Worm (Caenorhabditis elegans) whole organism, young adult: ENCODE data around the gene mars-1.

Experiments
- B0261.1 ChIP-seq: sonication (generic microtip); optimal IDR thresholded peaks from 2 replicates; lab custom pipeline; 2016; ENCODE audit warnings: mild to moderate bottlenecking, missing genetic modification characterization, moderate library complexity, missing compliant biosample characterization
- B0336.3 ChIP-seq: fragments of 200-800 bp; sonication (Bioruptor generic); IDR thresholded peaks from 2 replicates; pipeline ENCODE4 v1.3.6; 2022; ENCODE audit warnings: missing genetic modification characterization, missing compliant biosample characterization
- F10E7.11 ChIP-seq: sonication (generic microtip); optimal IDR thresholded peaks from 2 replicates; lab custom pipeline; 2017; ENCODE audit warnings: mild to moderate bottlenecking, missing genetic modification characterization, moderate library complexity, missing compliant biosample characterization
- F33H1.4 ChIP-seq: fragments of 200-800 bp; sonication (Bioruptor generic); IDR thresholded peaks from 2 replicates; pipeline ENCODE4 v1.3.6; 2022; ENCODE audit warnings: missing genetic modification reagents, missing genetic modification characterization, missing compliant biosample characterization
- F57A8.1 ChIP-seq: fragments of 200-800 bp; sonication (Bioruptor generic); optimal IDR thresholded peaks from 2 replicates; lab custom pipeline; 2018; ENCODE audit warnings: mild to moderate bottlenecking, missing genetic modification characterization, moderate library complexity, missing compliant biosample characterization
- F57C9.4 ChIP-seq: sonication (generic microtip); optimal IDR thresholded peaks from 2 replicates; lab custom pipeline; 2017; ENCODE audit warnings: mild to moderate bottlenecking, missing genetic modification characterization, missing compliant biosample characterization
- K11D2.4 ChIP-seq: fragments of 200-800 bp; sonication (Bioruptor generic); IDR thresholded peaks from 2 replicates; pipeline ENCODE4 v1.3.6; 2022; ENCODE audit warnings: missing genetic modification reagents, missing genetic modification characterization, missing compliant biosample characterization
- K12H6.12 ChIP-seq: fragments of 200-800 bp; sonication (Bioruptor generic); optimal IDR thresholded peaks from 2 replicates; lab custom pipeline; 2018; ENCODE audit warnings: mild to moderate bottlenecking, missing genetic modification characterization, missing compliant biosample characterization
- T26A5.8 ChIP-seq: sonication (generic microtip); optimal IDR thresholded peaks from 2 replicates; lab custom pipeline; 2016; ENCODE audit warnings: missing genetic modification characterization, missing compliant biosample characterization
- Y53F4B.3 ChIP-seq: fragments of 200-800 bp; sonication (Bioruptor generic); IDR thresholded peaks from 2 replicates; pipeline ENCODE4 v1.3.6; 2022; ENCODE audit warnings: missing genetic modification reagents, missing genetic modification characterization, missing compliant biosample characterization
- akir-1 ChIP-seq: fragments of 200-800 bp; sonication (Bioruptor generic); optimal IDR thresholded peaks from 2 replicates; lab custom pipeline; 2018; ENCODE audit warnings: mild to moderate bottlenecking, missing genetic modification characterization, moderate library complexity, missing compliant biosample characterization
- ama-1 ChIP-seq, 3 experiments: fragments of 150-350 bp in 1 of 3; sonication (generic microtip) in 2 of 3; optimal IDR thresholded peaks; 2 replicates each; lab custom pipeline; 2014 to 2018; ENCODE audit warnings: missing biosample characterization in 2 of 3, missing genetic modification characterization in 2 of 3, missing genetic modification reagents in 2 of 3
- aptf-2 ChIP-seq: fragments of 200-800 bp; sonication (Bioruptor generic); conservative IDR thresholded peaks from 2 replicates; pipeline ENCODE4 v1.3.6; 2022; ENCODE audit warnings: missing genetic modification reagents, missing genetic modification characterization, missing compliant biosample characterization
- attf-6 ChIP-seq: fragments of 200-800 bp; sonication (Bioruptor generic); IDR thresholded peaks from 2 replicates; pipeline ENCODE4 v1.3.6; 2022; ENCODE audit warnings: missing genetic modification reagents, missing genetic modification characterization, missing compliant biosample characterization
- bed-1 ChIP-seq: fragments of 200-800 bp; sonication (Bioruptor generic); IDR thresholded peaks from 2 replicates; pipeline ENCODE4 v1.3.6; 2022; ENCODE audit warnings: missing genetic modification reagents, missing genetic modification characterization, missing compliant biosample characterization
- cebp-1 ChIP-seq, 2 experiments: fragments of 200-800 bp in 1 of 2; sonication (Bioruptor generic) in 1 of 2; sonication (generic microtip) in 1 of 2; IDR thresholded peaks in 1 of 2; optimal IDR thresholded peaks in 1 of 2; 2 replicates each; pipeline versions ENCODE4 v1.3.6 to Lab custom; 2017 to 2022; ENCODE audit warnings: missing compliant biosample characterization in 2 of 2, missing genetic modification characterization in 2 of 2, mild to moderate bottlenecking in 1 of 2, missing genetic modification reagents in 1 of 2, moderate library complexity in 1 of 2
- cebp-2 ChIP-seq: fragments of 200-800 bp; sonication (Bioruptor generic); IDR thresholded peaks from 2 replicates; pipeline ENCODE4 v1.3.6; 2022; ENCODE audit warnings: missing genetic modification characterization, missing compliant biosample characterization
- ceh-100 ChIP-seq: fragments of 200-800 bp; sonication (Bioruptor generic); IDR thresholded peaks from 2 replicates; pipeline ENCODE4 v1.3.6; 2022; ENCODE audit warnings: missing genetic modification reagents, missing genetic modification characterization, missing compliant biosample characterization
- ceh-27 ChIP-seq: fragments of 200-800 bp; sonication (Bioruptor generic); optimal IDR thresholded peaks from 2 replicates; lab custom pipeline; 2018; ENCODE audit warnings: mild to moderate bottlenecking, missing genetic modification characterization, moderate library complexity, missing compliant biosample characterization
- ceh-40 ChIP-seq: fragments of 200-800 bp; sonication (Bioruptor generic); IDR thresholded peaks from 2 replicates; pipeline ENCODE4 v1.3.6; 2022; ENCODE audit warnings: missing genetic modification characterization, missing compliant biosample characterization
- ceh-79 ChIP-seq: sonication (generic microtip); optimal IDR thresholded peaks from 2 replicates; lab custom pipeline; 2017; ENCODE audit warnings: mild to moderate bottlenecking, missing genetic modification characterization, missing compliant biosample characterization
- efl-1 ChIP-seq: fragments of 150-350 bp; optimal IDR thresholded peaks from 2 replicates; lab custom pipeline; 2014; ENCODE audit warnings: missing biosample characterization, missing genetic modification reagents, missing genetic modification characterization
- egl-44 ChIP-seq: fragments of 200-800 bp; sonication (Bioruptor generic); IDR thresholded peaks from 2 replicates; pipeline ENCODE4 v1.3.6; 2022; ENCODE audit warnings: missing genetic modification reagents, missing genetic modification characterization, missing compliant biosample characterization
- egrh-3 ChIP-seq: fragments of 200-800 bp; sonication (Bioruptor generic); IDR thresholded peaks from 2 replicates; pipeline ENCODE4 v1.3.6; 2022; ENCODE audit warnings: missing genetic modification reagents, missing genetic modification characterization, missing compliant biosample characterization
- ets-4 ChIP-seq: fragments of 200-800 bp; sonication (Bioruptor generic); optimal IDR thresholded peaks from 2 replicates; lab custom pipeline; 2018; ENCODE audit warnings: mild to moderate bottlenecking, missing genetic modification characterization, missing compliant biosample characterization
- lag-1 ChIP-seq: fragments of 200-800 bp; sonication (Bioruptor generic); IDR thresholded peaks from 2 replicates; pipeline ENCODE4 v1.3.6; 2022; ENCODE audit warnings: missing genetic modification reagents, missing genetic modification characterization, missing compliant biosample characterization
- lin-26 ChIP-seq: fragments of 200-800 bp; sonication (Bioruptor generic); IDR thresholded peaks from 2 replicates; pipeline ENCODE4 v1.3.6; 2022; ENCODE audit warnings: missing genetic modification reagents, missing genetic modification characterization, missing compliant biosample characterization
- lin-35 ChIP-seq, 3 experiments: fragments of 150-350 bp in 2 of 3; sonication (generic microtip) in 1 of 3; optimal IDR thresholded peaks; 2 replicates each; lab custom pipeline; 2014 to 2018; ENCODE audit warnings: missing biosample characterization in 3 of 3, missing genetic modification characterization in 3 of 3, missing genetic modification reagents in 3 of 3
- lin-40 ChIP-seq: sonication (generic microtip); optimal IDR thresholded peaks from 2 replicates; lab custom pipeline; 2016; ENCODE audit warnings: missing genetic modification characterization, mild to moderate bottlenecking, missing compliant biosample characterization, missing genotype, missing genetic modification reagents
- madf-10 ChIP-seq: sonication (generic microtip); optimal IDR thresholded peaks from 2 replicates; lab custom pipeline; 2016; ENCODE audit warnings: mild to moderate bottlenecking, missing genetic modification characterization, missing compliant biosample characterization
- madf-3 ChIP-seq: fragments of 200-800 bp; sonication (Bioruptor generic); IDR thresholded peaks from 2 replicates; pipeline ENCODE4 v1.3.6; 2022; ENCODE audit warnings: missing genetic modification reagents, missing genetic modification characterization, missing compliant biosample characterization
- madf-6 ChIP-seq: fragments of 200-800 bp; sonication (Bioruptor generic); IDR thresholded peaks from 2 replicates; pipeline ENCODE4 v1.3.6; 2022; ENCODE audit warnings: missing genetic modification reagents, missing genetic modification characterization, missing compliant biosample characterization
- mcd-1 ChIP-seq: fragments of 200-800 bp; sonication (Bioruptor generic); IDR thresholded peaks from 2 replicates; pipeline ENCODE4 v1.3.6; 2022; ENCODE audit warnings: missing genetic modification reagents, missing genetic modification characterization, missing compliant biosample characterization
- mel-28 ChIP-seq: sonication (generic microtip); optimal IDR thresholded peaks from 2 replicates; lab custom pipeline; 2016; ENCODE audit warnings: borderline replicate concordance, mild to moderate bottlenecking, missing genetic modification characterization, missing compliant biosample characterization
- mes-4 ChIP-seq: sonication (generic microtip); optimal IDR thresholded peaks from 2 replicates; lab custom pipeline; 2016; ENCODE audit warnings: missing genotype, missing genetic modification characterization, missing compliant biosample characterization
- mxl-1 ChIP-seq: sonication (generic microtip); optimal IDR thresholded peaks from 2 replicates; lab custom pipeline; 2016; ENCODE audit warnings: missing genetic modification characterization, missing compliant biosample characterization
- nfya-1 ChIP-seq: sonication (generic microtip); optimal IDR thresholded peaks from 2 replicates; lab custom pipeline; 2017; ENCODE audit warnings: antibody characterized with exemption, missing compliant biosample characterization, missing genetic modification characterization, borderline replicate concordance; ENCODE audit not compliant: insufficient read depth
- nhr-120 ChIP-seq: fragments of 200-800 bp; sonication (Bioruptor generic); IDR thresholded peaks from 2 replicates; pipeline ENCODE4 v1.3.6; 2022; ENCODE audit warnings: missing genetic modification characterization, missing compliant biosample characterization
- nhr-90 ChIP-seq: sonication (generic microtip); optimal IDR thresholded peaks from 2 replicates; lab custom pipeline; 2016; ENCODE audit warnings: missing genotype, mild to moderate bottlenecking, missing genetic modification characterization, missing compliant biosample characterization
- snpc-4 ChIP-seq, 5 experiments: fragments of 150-350 bp in 1 of 5; sonication (generic microtip) in 4 of 5; optimal IDR thresholded peaks; 2 replicates each; lab custom pipeline; 2014 to 2018; ENCODE audit warnings: missing genetic modification characterization in 5 of 5, missing biosample characterization in 3 of 5, antibody characterized with exemption in 2 of 5, mild to moderate bottlenecking in 2 of 5, missing compliant biosample characterization in 2 of 5, missing genotype in 2 of 5, moderate library complexity in 2 of 5, missing genetic modification reagents in 1 of 5
- sptf-2 ChIP-seq: fragments of 200-800 bp; sonication (Bioruptor generic); optimal IDR thresholded peaks from 2 replicates; lab custom pipeline; 2018; ENCODE audit warnings: mild to moderate bottlenecking, missing genetic modification characterization, missing compliant biosample characterization
- zfh-2 ChIP-seq: fragments of 200-800 bp; sonication (Bioruptor generic); conservative IDR thresholded peaks from 2 replicates; pipeline ENCODE4 v1.3.6; 2022; ENCODE audit warnings: missing genetic modification reagents, missing genetic modification characterization, missing compliant biosample characterization
- ztf-25 ChIP-seq: fragments of 200-800 bp; sonication (Bioruptor generic); IDR thresholded peaks from 2 replicates; pipeline ENCODE4 v1.3.6; 2022; ENCODE audit warnings: missing genetic modification reagents, missing genetic modification characterization, missing compliant biosample characterization

Gene mars-1

ce11 chrIV:11636409-11636723 is 1.1 kb upstream of the mars-1 start, which contains the start of gene F58B3.6:
Gene F58B3.6 (plus strand): TSS chrIV:11636648.
- no peak for TF ChIP-seq zfh-2 (GFP tag; lab: Robert Waterston, UW)
- no peak for TF ChIP-seq cebp-1 (GFP tag; IDR thresholded peaks at IDR 0.05; lab: Robert Waterston, UW)
- peak; percentile 46 for TF ChIP-seq cebp-1 (tag; optimal IDR thresholded peaks at IDR 0.05; lab: Kevin White, UChicago)
- no peak for TF ChIP-seq ceh-27 (GFP tag; lab: Kevin White, UChicago)
- no peak for TF ChIP-seq efl-1 (GFP tag; lab: Kevin White, UChicago)
- TF ChIP-seq mcd-1 (GFP tag; lab: Robert Waterston, UW), result peak; percentile 43
- TF ChIP-seq lin-40 (tag; lab: Kevin White, UChicago), result no peak
- TF ChIP-seq Y53F4B.3 (GFP tag; lab: Robert Waterston, UW), result no peak
- TF ChIP-seq ceh-100 (GFP tag; lab: Robert Waterston, UW), result peak; percentile 58
- TF ChIP-seq F57A8.1, result no peak
- TF ChIP-seq F33H1.4 (GFP tag; lab: Robert Waterston, UW), result no peak

- no peak for TF ChIP-seq K11D2.4 (GFP tag; lab: Robert Waterston, UW)
- peak; percentile 50 for TF ChIP-seq madf-6 (GFP tag; lab: Robert Waterston, UW)
- TF ChIP-seq F10E7.11, result no peak
- TF ChIP-seq lin-40 (tag; lab: Kevin White, UChicago), result no peak
- no peak for TF ChIP-seq B0261.1 (tag; lab: Kevin White, UChicago)
- no peak for TF ChIP-seq lin-35 (GFP tag; optimal IDR thresholded peaks at IDR 0.05; lab: Kevin White, UChicago)
Measured at ce11 chrIV:11631750-11632149, 3.5 kb downstream of the mars-1 start, which contains the start of gene F58B3.4. Gene F58B3.4 (minus strand): TSS chrIV:11631850.

- TF ChIP-seq attf-6 (GFP tag; lab: Robert Waterston, UW), result no peak
- TF ChIP-seq lin-26 (GFP tag; lab: Robert Waterston, UW), result no peak
- no peak for TF ChIP-seq aptf-2 (GFP tag; lab: Robert Waterston, UW)
- TF ChIP-seq B0336.3 (GFP tag; lab: Robert Waterston, UW), result no peak
- no peak for TF ChIP-seq ceh-79 (tag; lab: Kevin White, UChicago)
- TF ChIP-seq lin-40 (tag; lab: Kevin White, UChicago), result no peak
- no peak for TF ChIP-seq nhr-90 (tag; lab: Kevin White, UChicago)
- no peak for TF ChIP-seq mcd-1 (GFP tag; lab: Robert Waterston, UW)
- TF ChIP-seq mel-28 (tag; lab: Kevin White, UChicago), result no peak
- no peak for TF ChIP-seq mes-4 (tag; lab: Kevin White, UChicago)
- no peak for TF ChIP-seq lag-1
- TF ChIP-seq nfya-1 (tag; lab: Kevin White, UChicago), result no peak
- no peak for TF ChIP-seq cebp-2 (GFP tag; lab: Robert Waterston, UW)
- TF ChIP-seq akir-1 (GFP tag; lab: Kevin White, UChicago), result no peak
- TF ChIP-seq egrh-3 (GFP tag; lab: Robert Waterston, UW), result no peak
- no peak for TF ChIP-seq mxl-1
- TF ChIP-seq ztf-25 (GFP tag; lab: Robert Waterston, UW), result no peak
- no peak for TF ChIP-seq ceh-40 (GFP tag; lab: Robert Waterston, UW)
Measured at ce11 chrIV:11627847-11628246, 7.4 kb downstream of the mars-1 start, which contains the start of gene lys-6. Gene lys-6 (minus strand): TSS chrIV:11627947.

ce11 chrIV:11625482-11625881 is 9.8 kb downstream of the mars-1 start, which contains the start of gene lys-5:
Gene lys-5 (minus strand): TSS chrIV:11625582.
- TF ChIP-seq F57C9.4 (tag; lab: Kevin White, UChicago), result no peak
- no peak for TF ChIP-seq madf-10
- no peak for TF ChIP-seq snpc-4 (GFP tag; optimal IDR thresholded peaks at IDR 0.05; lab: Kevin White, UChicago)
- TF ChIP-seq snpc-4 (tag; optimal IDR thresholded peaks at IDR 0.05; lab: Kevin White, UChicago), result no peak
- TF ChIP-seq T26A5.8, result no peak
- no peak for TF ChIP-seq ets-4 (GFP tag; lab: Kevin White, UChicago)
- TF ChIP-seq lin-35 (GFP tag; optimal IDR thresholded peaks at IDR 0.05; lab: Kevin White, UChicago), result no peak
- no peak for TF ChIP-seq bed-1 (GFP tag; lab: Robert Waterston, UW)
- TF ChIP-seq egl-44, result no peak
- no peak for TF ChIP-seq madf-3 (GFP tag; lab: Robert Waterston, UW)
- no peak for TF ChIP-seq ama-1 (optimal IDR thresholded peaks at IDR 0.05; lab: Kevin White, UChicago)
- no peak for TF ChIP-seq ama-1 (GFP tag; optimal IDR thresholded peaks at IDR 0.05; lab: Kevin White, UChicago)
- no peak for TF ChIP-seq sptf-2 (GFP tag; lab: Kevin White, UChicago)
- no peak for TF ChIP-seq K12H6.12 (tag; lab: Kevin White, UChicago)
- no peak for TF ChIP-seq nhr-120 (GFP tag; lab: Robert Waterston, UW)
- no peak for TF ChIP-seq aptf-2 (GFP tag; lab: Robert Waterston, UW)
